Worm (Caenorhabditis elegans): ENCODE measurements around the gene dpy-8.

dpy-8 gene

ce11 chrX:5151403-5151802, 1.1 kb upstream of the dpy-8 start:
- TF ChIP-seq ceh-82 (tag; optimal IDR thresholded peaks at IDR 0.05) (no peak), nhr-11 (tag; optimal IDR thresholded peaks at IDR 0.05) (no peak), nhr-20 (tag; optimal IDR thresholded peaks at IDR 0.05) (no peak), nhr-77 (tag; optimal IDR thresholded peaks at IDR 0.05) (no peak), fkh-8 (tag; optimal IDR thresholded peaks at IDR 0.05) (peak; percentile 58), tbx-2 (tag; optimal IDR thresholded peaks at IDR 0.05) (no peak), dsc-1 (tag; optimal IDR thresholded peaks at IDR 0.05) (peak; percentile 90), zag-1 (tag; optimal IDR thresholded peaks at IDR 0.05) (no peak), swsn-7 (tag; optimal IDR thresholded peaks at IDR 0.05) (no peak), lir-3 (tag; optimal IDR thresholded peaks at IDR 0.05; ENCODE audit: poor library complexity) (no peak), sox-4 (tag; optimal IDR thresholded peaks at IDR 0.05) (no peak), tlp-1 (tag; optimal IDR thresholded peaks at IDR 0.05) (no peak), pax-3 (tag; optimal IDR thresholded peaks at IDR 0.05) (peak; percentile 48), alr-1 (tag; optimal IDR thresholded peaks at IDR 0.05; ENCODE audit: borderline replicate concordance) (no peak), nhr-47 (tag; optimal IDR thresholded peaks at IDR 0.05) (peak; percentile 4), pqm-1 (tag; optimal IDR thresholded peaks at IDR 0.05) (no peak), egl-13 (tag; optimal IDR thresholded peaks at IDR 0.05) (no peak), ceh-63 (GFP tag; optimal IDR thresholded peaks at IDR 0.05) (no peak), unc-30 (tag; optimal IDR thresholded peaks at IDR 0.05) (no peak), nhr-76 (tag; optimal IDR thresholded peaks at IDR 0.05) (no peak), lin-39 (tag; optimal IDR thresholded peaks at IDR 0.05) (no peak), fkh-10 (GFP tag; optimal IDR thresholded peaks at IDR 0.05) (no peak), nhr-71 (tag; optimal IDR thresholded peaks at IDR 0.05) (peak; percentile 30), irx-1 (tag; optimal IDR thresholded peaks at IDR 0.05) (no peak), snu-23 (GFP tag; optimal IDR thresholded peaks at IDR 0.05) (no peak), C04F5.9 (tag; optimal IDR thresholded peaks at IDR 0.05) (no peak), nhr-90 (tag; optimal IDR thresholded peaks at IDR 0.05; ENCODE audit: poor library complexity) (no peak), dpl-1 (GFP tag; optimal IDR thresholded peaks at IDR 0.05) (no peak), ztf-4 (tag; optimal IDR thresholded peaks at IDR 0.05) (no peak), ceh-8 (GFP tag; optimal IDR thresholded peaks at IDR 0.05) (no peak), grh-1 (GFP tag; IDR thresholded peaks at IDR 0.05) (no peak), lin-15B (tag; optimal IDR thresholded peaks at IDR 0.05) (no peak), sptf-1 (tag; optimal IDR thresholded peaks at IDR 0.05) (no peak), nhr-12 (tag; optimal IDR thresholded peaks at IDR 0.05) (no peak)

- TF ChIP-seq mef-2 (tag; optimal IDR thresholded peaks at IDR 0.05) (no peak), zip-4 (GFP tag; optimal IDR thresholded peaks at IDR 0.05) (no peak), ama-1 (optimal IDR thresholded peaks at IDR 0.05) (no peak), ces-1 (GFP tag; optimal IDR thresholded peaks at IDR 0.05) (no peak), egl-13 (tag; optimal IDR thresholded peaks at IDR 0.05) (no peak), nhr-47 (tag; optimal IDR thresholded peaks at IDR 0.05) (no peak), irx-1 (tag; optimal IDR thresholded peaks at IDR 0.05) (no peak), pqm-1 (tag; optimal IDR thresholded peaks at IDR 0.05) (no peak), ets-5 (GFP tag; IDR thresholded peaks at IDR 0.05) (no peak), aly-2 (tag; optimal IDR thresholded peaks at IDR 0.05) (no peak), snu-23 (GFP tag; optimal IDR thresholded peaks at IDR 0.05) (no peak), fos-1 (tag; optimal IDR thresholded peaks at IDR 0.05) (no peak), grh-1 (GFP tag; IDR thresholded peaks at IDR 0.05) (no peak), sup-37 (GFP tag; optimal IDR thresholded peaks at IDR 0.05) (no peak), alr-1 (tag; optimal IDR thresholded peaks at IDR 0.05; ENCODE audit: borderline replicate concordance) (no peak), nhr-71 (tag; optimal IDR thresholded peaks at IDR 0.05) (no peak), fkh-4 (tag; optimal IDR thresholded peaks at IDR 0.05; ENCODE audit: borderline replicate concordance) (no peak), elt-2 (tag; optimal IDR thresholded peaks at IDR 0.05) (no peak), mdl-1 (tag; optimal IDR thresholded peaks at IDR 0.05) (no peak), sox-4 (tag; optimal IDR thresholded peaks at IDR 0.05) (no peak)
These were observed 2.4 kb downstream of the dpy-8 start, which contains the start of gene C31H2.14 for ce11 chrX:5147918-5148317. C31H2.14 (plus strand) TSS chrX:5148218.

Measured in whole organism, L1 larva.